Fruit fly (Drosophila melanogaster): ENCODE measurements around the gene Argk1.

Argk1 gene

DNA sequence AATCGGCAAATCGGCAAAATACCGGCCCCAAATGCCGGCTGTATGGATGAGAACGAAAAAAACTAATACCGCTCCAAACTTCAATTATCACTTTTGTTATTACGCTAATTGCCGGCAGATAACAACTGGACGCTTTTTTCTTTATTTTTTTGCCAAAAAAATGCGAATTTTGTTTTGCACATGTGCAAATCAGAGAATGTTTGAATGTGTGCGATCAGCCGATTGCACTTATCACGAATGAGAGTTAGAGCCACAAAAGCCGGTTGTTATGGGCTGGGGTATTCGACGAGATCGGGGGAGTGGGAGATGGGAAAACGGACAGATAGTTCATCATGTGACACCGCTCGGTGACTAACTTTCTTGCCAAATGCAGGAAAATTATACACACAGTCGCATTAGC, 2.2 kb downstream of the Argk1 start:
- TF ChIP-seq noc (tag; optimal IDR thresholded peaks at IDR 0.05), result peak; percentile 54

DNA sequence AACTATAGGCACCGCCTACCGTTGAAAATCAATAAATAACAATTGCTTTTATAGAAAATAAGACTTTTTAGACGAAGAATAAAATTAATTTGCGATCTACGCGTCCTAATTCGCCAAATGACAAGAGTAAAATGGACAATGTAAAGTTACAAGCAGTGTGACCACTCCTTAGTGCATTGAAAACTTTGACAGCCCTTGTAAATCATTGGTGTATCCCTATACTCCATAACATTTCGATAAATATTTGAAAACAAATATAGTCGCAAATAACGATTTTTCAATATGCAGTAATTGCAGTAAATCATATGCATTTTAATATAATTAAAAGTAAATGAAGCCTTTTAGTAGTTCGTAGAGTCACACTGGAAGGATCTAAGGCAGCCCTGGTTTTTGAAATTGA, 3.0 kb downstream of the Argk1 start:
- no peak for TF ChIP-seq noc (tag; optimal IDR thresholded peaks at IDR 0.05)

DNA sequence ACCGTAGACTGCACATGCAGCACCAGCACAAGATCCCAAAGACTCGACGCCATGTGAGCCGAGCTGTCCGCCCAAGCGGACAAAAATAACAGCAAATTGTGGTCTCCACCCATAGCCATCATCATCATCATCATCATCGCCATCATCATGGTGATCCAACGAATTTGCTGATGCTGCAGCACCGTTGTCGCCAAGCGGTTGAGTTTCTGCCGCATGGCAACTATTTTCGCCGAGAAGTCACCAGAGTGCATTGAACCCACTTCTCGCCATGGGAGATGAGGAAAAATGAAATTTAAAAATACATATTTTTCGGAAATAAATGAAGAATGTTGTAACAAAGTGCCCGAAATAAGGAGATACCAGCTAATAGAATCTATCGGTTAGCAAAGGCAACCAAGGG, 4.4 kb downstream of the Argk1 start:
- TF ChIP-seq noc (tag; optimal IDR thresholded peaks at IDR 0.05), result no peak

DNA sequence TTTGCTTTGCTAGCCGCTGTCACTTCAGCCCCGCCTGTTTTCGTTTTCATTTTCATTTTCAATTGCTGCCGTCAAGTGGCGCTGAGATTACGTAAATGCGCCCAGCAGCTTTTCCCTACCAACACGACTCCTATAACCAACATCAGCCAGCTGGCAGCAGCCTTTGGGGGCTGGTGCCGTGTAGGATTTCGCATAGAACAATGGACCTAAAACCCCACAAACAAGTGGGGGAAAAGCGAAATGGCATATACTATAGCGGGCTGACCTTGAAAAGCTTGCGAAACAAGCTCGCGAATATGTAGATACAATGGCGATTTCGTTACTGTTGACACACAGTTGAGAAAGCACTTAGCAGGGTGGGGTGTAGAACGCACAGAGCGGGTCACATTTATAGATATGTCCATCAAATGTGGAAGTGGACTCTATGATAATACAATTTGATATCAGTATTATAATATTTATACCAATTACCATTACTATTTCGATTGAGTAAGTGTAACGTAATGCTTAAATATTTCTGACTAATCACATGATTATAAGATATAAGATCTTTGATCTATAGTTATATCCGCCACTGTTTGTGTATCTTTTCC, 6.1 kb downstream of the Argk1 start:
- TF ChIP-seq noc (tag; optimal IDR thresholded peaks at IDR 0.05), result peak; percentile 19

DNA sequence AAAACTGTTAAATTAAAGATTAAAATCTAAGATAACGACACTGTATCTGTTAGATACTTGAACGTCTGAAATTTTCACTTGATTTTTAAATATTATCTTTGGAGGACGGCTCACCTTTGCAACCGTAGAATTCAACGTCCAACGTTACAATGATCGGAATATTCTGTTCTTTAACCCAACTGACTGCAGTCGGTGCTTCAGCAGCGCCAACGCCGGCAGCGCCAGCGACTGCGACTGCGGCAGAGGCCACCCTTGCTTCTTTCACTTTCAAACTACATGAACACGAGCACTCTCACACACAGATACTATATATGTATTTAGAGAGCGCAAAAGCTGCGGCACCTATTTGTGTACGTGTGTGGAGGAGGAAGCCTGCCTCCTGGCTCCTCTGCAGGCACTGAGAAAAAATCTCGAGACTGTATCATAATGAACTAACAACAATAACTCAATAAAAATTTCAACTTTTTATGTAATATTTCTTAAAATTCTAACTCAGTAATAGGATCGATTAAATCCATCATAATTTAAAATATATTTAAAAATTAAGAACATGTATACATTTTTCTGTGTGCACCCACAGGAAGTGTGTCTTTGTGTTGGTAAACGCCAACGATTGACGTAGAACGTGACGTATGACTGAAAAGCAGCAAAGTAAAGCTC, 8.3 kb downstream of the Argk1 start:
- peak; percentile 95 for TF ChIP-seq noc (tag; optimal IDR thresholded peaks at IDR 0.05)

DNA sequence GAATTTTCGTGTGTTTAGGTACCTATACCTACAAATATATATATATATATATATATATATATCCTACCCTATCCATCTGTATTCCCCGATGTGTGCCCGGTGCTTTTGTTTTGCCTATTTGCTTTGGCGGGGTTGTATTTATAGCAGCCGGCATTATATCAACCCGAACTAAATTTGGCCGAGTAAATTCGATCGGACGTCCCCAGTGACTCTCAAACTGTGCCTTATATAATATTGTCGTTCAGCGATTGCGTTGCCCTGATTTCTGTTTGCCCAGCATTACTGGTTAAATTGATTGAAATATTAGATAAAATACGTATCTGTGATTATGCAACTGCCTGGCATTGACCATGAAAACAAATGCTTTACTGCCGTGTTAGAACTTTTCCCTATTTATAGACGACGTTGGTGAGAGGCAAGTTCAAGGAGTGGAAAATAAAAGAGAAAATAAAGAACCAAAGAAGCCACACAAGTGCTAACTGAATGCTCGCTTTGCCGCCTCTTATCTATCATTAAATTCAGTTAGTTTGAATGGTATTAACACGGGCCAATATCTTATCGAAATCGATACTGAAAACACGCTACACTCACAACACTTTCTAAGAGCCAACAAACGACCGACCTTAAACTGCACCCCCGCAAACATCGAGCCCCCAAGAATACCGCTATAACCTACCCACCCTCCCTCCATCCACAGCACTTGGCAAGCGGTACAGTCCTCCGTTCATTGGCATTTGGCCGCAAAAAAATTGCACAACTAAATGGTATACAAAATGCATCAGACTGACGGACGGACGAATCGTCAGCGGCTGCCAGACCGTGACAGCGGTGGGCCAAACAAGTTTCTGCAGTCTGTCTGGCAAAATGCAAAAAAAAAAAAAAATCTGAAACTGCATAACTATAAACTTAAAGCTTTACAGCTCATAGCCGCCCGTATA, 9.7 kb downstream of the Argk1 start:
- no peak for TF ChIP-seq noc (tag; optimal IDR thresholded peaks at IDR 0.05)

DNA sequence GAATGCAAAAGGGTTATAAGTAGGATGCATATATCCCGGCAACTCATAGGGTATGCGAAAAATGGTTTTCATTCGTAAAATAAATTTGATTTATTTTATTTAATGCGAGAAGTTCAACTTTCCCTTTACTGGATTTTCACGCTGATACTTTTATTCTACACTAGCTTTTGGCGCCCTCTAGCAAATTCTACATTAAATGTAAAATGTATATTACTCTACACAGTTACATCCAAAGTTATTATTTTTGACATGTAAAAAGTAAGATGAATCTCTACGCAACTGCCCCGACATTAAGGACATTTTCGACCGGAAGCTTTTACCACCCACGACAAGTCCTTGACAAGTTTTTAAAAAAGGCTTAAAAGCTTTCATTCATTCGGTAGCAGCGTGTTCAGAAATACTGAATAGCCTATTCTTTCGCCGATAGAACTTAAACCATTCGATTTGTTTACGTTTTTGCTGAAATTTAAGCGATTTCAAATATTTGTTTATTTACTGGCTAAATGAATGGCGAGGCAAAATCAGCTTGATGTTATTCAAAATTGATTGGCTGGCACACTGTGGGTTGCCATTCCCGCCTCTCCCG, 10.9 kb downstream of the Argk1 start:
- TF ChIP-seq noc (tag; optimal IDR thresholded peaks at IDR 0.05), result no peak

DNA sequence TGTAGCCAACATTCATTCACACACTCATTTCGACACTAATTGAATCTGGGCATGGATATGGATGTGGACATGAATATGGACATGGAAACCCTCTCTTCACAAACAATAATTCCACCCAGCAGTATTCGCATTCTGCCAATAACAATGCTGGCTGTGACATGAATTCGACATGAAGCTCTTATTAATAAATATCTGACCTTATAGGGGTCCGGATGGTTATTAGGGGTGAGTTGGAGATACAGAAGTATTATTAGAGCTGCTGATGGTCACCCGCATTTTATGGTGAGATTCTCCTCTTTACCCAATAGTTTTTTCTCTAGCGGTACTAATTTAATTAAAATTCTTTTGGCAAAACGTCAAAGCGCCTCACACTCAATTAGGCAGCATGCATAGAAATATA, 11.6 kb downstream of the Argk1 start:
- no peak for TF ChIP-seq noc (tag; optimal IDR thresholded peaks at IDR 0.05)

DNA sequence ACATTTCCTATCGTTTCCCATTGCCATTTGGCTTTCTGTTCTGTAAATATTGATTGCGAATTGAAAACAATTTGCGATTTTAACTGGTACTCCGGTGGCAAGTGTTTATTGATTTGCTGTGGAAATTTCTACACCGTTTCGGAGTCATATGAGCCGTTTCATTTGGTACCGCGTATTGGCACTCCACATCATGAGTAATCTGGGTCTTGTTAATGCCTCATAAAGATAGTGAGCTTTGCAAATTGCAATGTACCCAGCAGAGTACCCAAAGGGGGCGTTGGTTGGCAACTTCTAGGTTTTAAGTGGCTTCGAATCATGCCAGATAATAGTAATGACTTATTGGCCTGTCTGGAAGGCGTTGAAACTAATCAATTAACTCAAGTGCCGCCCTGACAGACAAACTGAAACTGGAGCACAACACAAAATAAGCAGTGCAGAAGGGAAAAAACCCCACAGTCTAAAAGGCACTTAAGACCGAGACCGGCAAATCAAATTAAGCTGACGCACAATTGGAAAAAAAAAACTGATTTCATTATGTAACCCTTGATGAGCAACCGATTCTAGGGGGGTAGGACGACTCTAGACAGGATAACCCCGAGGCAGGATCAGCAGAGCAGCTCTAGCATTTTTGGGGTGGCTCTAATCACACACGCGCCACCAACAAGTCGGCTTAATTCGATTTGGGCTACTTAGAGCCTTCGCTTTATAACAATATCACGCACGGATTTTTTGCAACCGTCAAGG, 12.9 kb downstream of the Argk1 start:
- TF ChIP-seq noc (tag; optimal IDR thresholded peaks at IDR 0.05), result peak; percentile 54

DNA sequence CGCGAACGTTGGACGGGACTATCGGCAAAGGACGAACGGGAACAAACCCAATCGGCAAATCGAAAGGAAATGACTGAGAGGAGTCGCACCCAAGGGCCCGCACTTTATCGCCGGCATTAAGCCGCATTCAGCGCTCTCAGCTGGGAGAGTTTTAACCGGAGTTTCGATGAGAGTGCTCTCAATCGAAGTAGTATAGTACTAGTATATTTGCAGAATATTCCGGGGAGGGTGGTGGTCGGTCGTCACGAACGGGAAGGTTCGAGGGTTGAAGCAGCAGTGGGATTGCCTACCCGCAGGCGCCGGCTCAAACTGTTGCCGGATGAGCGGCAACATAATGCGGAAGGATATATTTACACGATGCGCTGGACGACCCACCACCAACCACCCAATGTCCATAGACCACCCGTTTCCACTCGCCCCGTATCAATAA, 14.0 kb downstream of the Argk1 start:
- no peak for TF ChIP-seq noc (tag; optimal IDR thresholded peaks at IDR 0.05)

DNA sequence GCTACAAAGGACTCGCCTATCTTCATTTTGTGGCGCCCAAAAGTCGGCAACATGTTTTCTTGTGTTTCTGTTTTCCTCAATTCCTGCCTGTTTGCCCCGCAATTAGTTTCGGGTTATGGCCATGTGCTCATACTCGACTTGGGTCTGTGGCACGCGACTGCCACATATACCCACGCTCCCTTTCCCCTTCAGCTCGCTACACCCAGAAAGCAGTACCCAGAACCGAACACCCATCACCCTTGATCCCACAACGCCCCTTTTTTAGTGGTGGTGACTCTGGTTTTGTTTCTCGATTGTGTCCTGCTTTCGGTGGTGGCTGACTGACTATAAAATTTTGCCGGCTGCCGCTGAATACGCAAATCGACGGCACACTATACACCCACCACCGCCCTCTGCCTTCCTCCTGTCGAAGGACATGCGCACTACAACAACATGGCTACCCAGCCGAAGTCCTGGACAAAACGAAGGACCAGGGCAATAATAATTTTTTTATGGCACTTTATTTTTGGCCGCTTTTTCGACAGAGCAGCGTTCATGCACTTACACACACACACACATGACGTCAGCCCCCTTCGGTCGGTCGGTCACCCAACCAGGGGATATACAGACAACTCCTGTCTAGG, 15.3 kb downstream of the Argk1 start:
- no peak for TF ChIP-seq noc (tag; optimal IDR thresholded peaks at IDR 0.05)

DNA sequence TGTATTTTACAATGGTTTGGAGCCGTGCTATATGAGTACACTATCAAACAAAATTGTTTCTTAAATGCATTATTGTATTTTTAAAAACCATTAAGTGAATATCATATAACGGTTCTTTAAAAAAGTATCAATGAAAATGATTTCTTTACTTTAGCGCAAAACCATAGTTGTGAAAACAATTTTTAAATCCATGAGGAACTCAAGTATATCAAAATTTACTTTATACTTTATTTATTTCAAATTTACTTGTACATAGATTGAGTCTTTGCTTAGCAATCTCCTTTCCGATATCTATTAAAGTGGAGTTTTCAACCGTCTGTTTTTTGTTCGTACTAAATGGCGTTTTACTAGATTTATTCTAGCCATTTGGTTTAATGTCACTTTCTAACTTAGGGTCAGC, 18.8 kb downstream of the Argk1 start, which contains the start of gene Argk2:
Gene Argk2, plus strand, starts transcription at position 378 of the 400 bp plus-strand sequence.
- no peak for TF ChIP-seq noc (tag; optimal IDR thresholded peaks at IDR 0.05)

DNA sequence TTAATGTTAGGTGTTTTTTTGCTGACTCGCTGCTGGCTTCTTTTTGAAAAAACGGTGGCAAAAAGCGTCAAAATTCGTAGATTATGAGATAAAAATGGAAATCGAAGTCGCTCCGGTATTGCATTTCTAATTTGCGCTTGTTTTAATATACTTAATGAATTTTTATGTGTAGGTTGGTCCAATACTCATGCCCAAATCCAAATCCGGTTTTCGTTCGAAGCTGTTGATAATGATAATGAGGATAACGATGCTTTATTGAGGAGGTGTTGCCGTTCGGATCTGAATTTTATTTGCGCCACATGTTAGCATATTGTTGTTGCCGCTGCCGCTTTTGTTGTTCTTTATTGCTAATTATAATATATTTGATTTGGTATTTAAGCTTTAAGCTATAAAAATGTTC, 19.6 kb downstream of the Argk1 start:
- peak; percentile 46 for TF ChIP-seq noc (tag; optimal IDR thresholded peaks at IDR 0.05)

DNA sequence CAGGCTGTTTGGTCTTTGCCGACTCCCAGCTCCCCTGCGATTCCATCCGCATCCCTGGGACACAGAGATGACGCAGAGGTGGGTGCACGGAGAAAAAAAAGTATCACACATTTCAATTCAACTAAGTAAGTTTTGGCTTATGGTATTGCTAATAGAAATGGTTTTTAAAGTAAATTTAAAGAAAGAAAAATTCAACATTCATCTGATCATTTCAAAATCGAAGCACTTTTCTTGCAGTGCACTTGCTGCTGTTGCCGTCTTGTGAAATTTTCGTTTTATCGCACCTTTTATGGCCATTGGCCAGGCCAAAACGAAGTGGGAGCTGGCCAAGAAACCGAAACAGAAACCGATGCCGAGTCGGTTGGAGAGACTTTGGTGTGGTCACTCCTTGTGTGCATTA, 20.5 kb downstream of the Argk1 start:
- peak; percentile 11 for TF ChIP-seq noc (tag; optimal IDR thresholded peaks at IDR 0.05)

DNA sequence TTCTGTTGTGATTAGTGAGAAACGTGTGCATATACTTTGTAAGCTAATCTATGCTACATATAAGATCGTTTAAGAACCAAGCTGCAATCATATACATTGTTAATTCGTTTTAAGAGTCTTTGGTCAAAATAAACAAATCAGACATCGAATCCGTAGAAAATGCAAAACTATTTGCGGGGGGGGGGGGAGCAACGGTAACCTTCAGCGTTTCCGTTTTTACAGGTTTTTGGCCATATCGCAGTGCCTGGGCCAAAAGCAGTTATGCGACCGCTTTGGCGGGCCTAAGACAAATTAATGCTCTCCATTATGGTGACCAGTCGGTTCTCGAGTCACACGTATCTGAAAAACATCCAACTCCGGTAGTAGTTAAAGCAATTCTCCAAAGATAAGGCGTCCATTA, 20.9 kb downstream of the Argk1 start:
- no peak for TF ChIP-seq noc (tag; optimal IDR thresholded peaks at IDR 0.05)
